Fruit fly (Drosophila melanogaster) whole organism, prepupa: ENCODE data around the gene CG31445.
A peak's percentile ranks its signal among the peaks of the same experiment; 100 is the strongest.

ENCODE experiments used
- Blimp-1 ChIP-seq: fragments of 200-800 bp; sonication (Bioruptor generic); optimal IDR thresholded peaks from 3 replicates; lab custom pipeline; 2017; ENCODE audit warnings: missing biosample characterization, missing genetic modification characterization, mild to moderate bottlenecking, moderate library complexity, missing genetic modification reagents
- CG11294 ChIP-seq: fragments of 200-800 bp; sonication (Bioruptor generic); IDR thresholded peaks from 2 replicates; pipeline ENCODE4 v1.3.6; 2022; ENCODE audit warnings: missing biosample characterization, missing genetic modification characterization
- CG11762 ChIP-seq: fragments of 200-800 bp; sonication (Bioruptor generic); optimal IDR thresholded peaks from 3 replicates; lab custom pipeline; 2016; ENCODE audit warnings: missing biosample characterization, missing genetic modification characterization; ENCODE audit not compliant: insufficient read depth
- CG15336 ChIP-seq: fragments of 200-800 bp; sonication (Bioruptor generic); IDR thresholded peaks from 2 replicates; pipeline ENCODE4 v1.3.6; 2022; ENCODE audit warnings: missing biosample characterization, missing genetic modification characterization
- CG1621 ChIP-seq: fragments of 200-800 bp; sonication (Bioruptor generic); optimal IDR thresholded peaks from 3 replicates; lab custom pipeline; 2018; ENCODE audit warnings: missing biosample characterization, mild to moderate bottlenecking, missing genetic modification characterization
- CG3032 ChIP-seq: fragments of 200-800 bp; optimal IDR thresholded peaks from 2 replicates; lab custom pipeline; 2019; ENCODE audit warnings: missing biosample characterization, mild to moderate bottlenecking, missing genetic modification characterization, moderate library complexity
- CG32006 ChIP-seq: fragments of 200-800 bp; sonication (Bioruptor generic); optimal IDR thresholded peaks from 3 replicates; lab custom pipeline; 2017; ENCODE audit warnings: missing biosample characterization, mild to moderate bottlenecking, missing genetic modification characterization
- CG34406 ChIP-seq: fragments of 200-800 bp; sonication (Bioruptor generic); optimal IDR thresholded peaks from 3 replicates; lab custom pipeline; 2016; ENCODE audit warnings: missing biosample characterization, missing genetic modification characterization
- CG3919 ChIP-seq: fragments of 200-800 bp; sonication (Bioruptor generic); optimal IDR thresholded peaks from 3 replicates; lab custom pipeline; 2016; ENCODE audit warnings: missing biosample characterization, missing genetic modification characterization
- CG4318 ChIP-seq: fragments of 200-800 bp; sonication (Bioruptor generic); optimal IDR thresholded peaks from 3 replicates; lab custom pipeline; 2017; ENCODE audit warnings: missing biosample characterization, mild to moderate bottlenecking, missing genetic modification characterization
- CG6163 ChIP-seq: fragments of 200-800 bp; sonication (Bioruptor generic); IDR thresholded peaks from 3 replicates; pipeline ENCODE4 v1.3.6; 2022; ENCODE audit warnings: missing biosample characterization, missing genetic modification characterization
- CG6276 ChIP-seq: fragments of 200-800 bp; sonication (Bioruptor generic); optimal IDR thresholded peaks from 2 replicates; lab custom pipeline; 2017; ENCODE audit warnings: missing biosample characterization, mild to moderate bottlenecking, missing genetic modification characterization
- CG6808 ChIP-seq: fragments of 200-800 bp; sonication (Bioruptor generic); optimal IDR thresholded peaks from 3 replicates; lab custom pipeline; 2017; ENCODE audit warnings: missing biosample characterization, missing genetic modification characterization, mild to moderate bottlenecking, moderate library complexity, missing genetic modification reagents
- CG6854 ChIP-seq: fragments of 200-800 bp; sonication (Bioruptor generic); optimal IDR thresholded peaks from 2 replicates; lab custom pipeline; 2017; ENCODE audit warnings: missing biosample characterization, mild to moderate bottlenecking, missing genetic modification characterization
- CG7368 ChIP-seq: fragments of 200-800 bp; sonication (Bioruptor generic); optimal IDR thresholded peaks from 3 replicates; lab custom pipeline; 2016; ENCODE audit warnings: missing biosample characterization, missing genetic modification characterization
- CG8119 ChIP-seq: fragments of 200-800 bp; sonication (Bioruptor generic); IDR thresholded peaks from 3 replicates; pipeline ENCODE4 v1.3.6; 2022; ENCODE audit warnings: missing biosample characterization, missing genetic modification characterization
- CG8319 ChIP-seq: fragments of 200-800 bp; sonication (Bioruptor generic); optimal IDR thresholded peaks from 3 replicates; lab custom pipeline; 2016; ENCODE audit warnings: missing biosample characterization, missing genetic modification characterization
- CG9139 ChIP-seq: fragments of 200-800 bp; sonication (Bioruptor generic); optimal IDR thresholded peaks from 3 replicates; lab custom pipeline; 2017; ENCODE audit warnings: missing biosample characterization, mild to moderate bottlenecking, missing genetic modification characterization
- Eip75B ChIP-seq: fragments of 200-800 bp; sonication (Bioruptor generic); optimal IDR thresholded peaks from 3 replicates; lab custom pipeline; 2016; ENCODE audit warnings: missing biosample characterization, missing genetic modification characterization
- Eip78C ChIP-seq: fragments of 200-800 bp; sonication (Bioruptor generic); peaks from one replicate; lab custom pipeline; 2016; ENCODE audit warnings: missing biosample characterization, missing genetic modification characterization
- Ets21C ChIP-seq: fragments of 200-800 bp; sonication (Bioruptor generic); optimal IDR thresholded peaks from 3 replicates; lab custom pipeline; 2016; ENCODE audit warnings: missing biosample characterization, missing genetic modification characterization
- Ets96B ChIP-seq: fragments of 200-800 bp; optimal IDR thresholded peaks from 2 replicates; lab custom pipeline; 2019; ENCODE audit warnings: missing biosample characterization, mild to moderate bottlenecking, missing genetic modification characterization, moderate library complexity
- Gug ChIP-seq: fragments of 200-800 bp; sonication (Bioruptor generic); IDR thresholded peaks from 2 replicates; pipeline ENCODE4 v1.3.6; 2022; ENCODE audit warnings: missing biosample characterization, missing genetic modification characterization
- Hr38 ChIP-seq: sonication (Bioruptor generic); optimal IDR thresholded peaks from 2 replicates; lab custom pipeline; 2016; ENCODE audit warnings: missing biosample characterization, missing genetic modification characterization
- Hr39 ChIP-seq: fragments of 200-800 bp; sonication (Bioruptor generic); optimal IDR thresholded peaks from 2 replicates; lab custom pipeline; 2016; ENCODE audit warnings: missing biosample characterization, missing genetic modification characterization
- Hr4 ChIP-seq: fragments of 200-800 bp; sonication (Bioruptor generic); optimal IDR thresholded peaks from 3 replicates; lab custom pipeline; 2016; ENCODE audit warnings: missing biosample characterization, missing genetic modification characterization
- Lpt ChIP-seq: fragments of 200-800 bp; sonication (Bioruptor generic); optimal IDR thresholded peaks from 3 replicates; lab custom pipeline; 2016; ENCODE audit warnings: missing biosample characterization, missing genetic modification characterization
- Met ChIP-seq: fragments of 200-800 bp; sonication (Bioruptor generic); optimal IDR thresholded peaks from 3 replicates; lab custom pipeline; 2016; ENCODE audit warnings: missing biosample characterization, missing genetic modification characterization
- OdsH ChIP-seq: fragments of 200-800 bp; sonication (Bioruptor generic); optimal IDR thresholded peaks from 3 replicates; lab custom pipeline; 2016; ENCODE audit warnings: missing biosample characterization, missing genetic modification characterization
- Sox102F ChIP-seq: fragments of 200-800 bp; sonication (Bioruptor generic); optimal IDR thresholded peaks from 2 replicates; lab custom pipeline; 2016; ENCODE audit warnings: missing biosample characterization, mild to moderate bottlenecking, missing genetic modification characterization
- Sox14 ChIP-seq: fragments of 200-800 bp; sonication (Bioruptor generic); optimal IDR thresholded peaks from 3 replicates; lab custom pipeline; 2016; ENCODE audit warnings: missing biosample characterization, missing genetic modification characterization
- achi ChIP-seq: fragments of 200-800 bp; sonication (Bioruptor generic); optimal IDR thresholded peaks from 3 replicates; lab custom pipeline; 2016; ENCODE audit warnings: missing biosample characterization, missing genetic modification characterization
- acj6 ChIP-seq: fragments of 200-800 bp; sonication (Bioruptor generic); optimal IDR thresholded peaks from 3 replicates; lab custom pipeline; 2016; ENCODE audit warnings: missing biosample characterization, missing genetic modification characterization
- cyc ChIP-seq: fragments of 200-800 bp; sonication (Bioruptor generic); optimal IDR thresholded peaks from 3 replicates; lab custom pipeline; 2016; ENCODE audit warnings: missing biosample characterization, missing genetic modification characterization
- dsx ChIP-seq: fragments of 200-800 bp; optimal IDR thresholded peaks from 3 replicates; lab custom pipeline; 2019; ENCODE audit warnings: missing biosample characterization, mild to moderate bottlenecking, missing genetic modification characterization, moderate library complexity; ENCODE audit not compliant: poor library complexity, severe bottlenecking
- esn ChIP-seq: fragments of 200-800 bp; sonication (Bioruptor generic); optimal IDR thresholded peaks from 2 replicates; lab custom pipeline; 2016; ENCODE audit warnings: missing biosample characterization, mild to moderate bottlenecking, missing genetic modification characterization, moderate library complexity
- fd85E ChIP-seq: fragments of 200-800 bp; sonication (Bioruptor generic); optimal IDR thresholded peaks from 3 replicates; lab custom pipeline; 2016; ENCODE audit warnings: missing biosample characterization, missing genetic modification characterization
- fkh ChIP-seq: fragments of 200-800 bp; sonication (Bioruptor generic); optimal IDR thresholded peaks from 3 replicates; lab custom pipeline; 2017; ENCODE audit warnings: missing biosample characterization, mild to moderate bottlenecking, missing genetic modification characterization, moderate library complexity
- lz ChIP-seq: fragments of 200-800 bp; sonication (Bioruptor generic); optimal IDR thresholded peaks from 3 replicates; lab custom pipeline; 2016; ENCODE audit warnings: missing biosample characterization, missing genetic modification characterization
- net ChIP-seq: fragments of 200-800 bp; sonication (Bioruptor generic); optimal IDR thresholded peaks from 3 replicates; lab custom pipeline; 2016; ENCODE audit warnings: missing biosample characterization, missing genetic modification characterization
- salr ChIP-seq, 2 experiments: fragments of 200-800 bp; sonication (Bioruptor generic); optimal IDR thresholded peaks; 3 replicates each; lab custom pipeline; 2016 to 2018; ENCODE audit warnings: missing biosample characterization in 2 of 2, missing genetic modification characterization in 2 of 2, mild to moderate bottlenecking in 1 of 2
- spab ChIP-seq: fragments of 200-800 bp; sonication (Bioruptor generic); optimal IDR thresholded peaks from 2 replicates; lab custom pipeline; 2017; ENCODE audit warnings: missing biosample characterization, mild to moderate bottlenecking, missing genetic modification characterization, missing genetic modification reagents
- ss ChIP-seq, 2 experiments: fragments of 200-800 bp; sonication (Bioruptor generic); optimal IDR thresholded peaks; 2 replicates in 1 of 2; 3 replicates in 1 of 2; lab custom pipeline; 2017 to 2018; ENCODE audit warnings: mild to moderate bottlenecking in 2 of 2, missing biosample characterization in 2 of 2, missing genetic modification characterization in 2 of 2, moderate library complexity in 1 of 2
- svp ChIP-seq: fragments of 200-800 bp; sonication (Bioruptor generic); peaks from one replicate; lab custom pipeline; 2016; ENCODE audit warnings: missing biosample characterization, missing genetic modification characterization
- topi ChIP-seq: fragments of 200-800 bp; sonication (Bioruptor generic); optimal IDR thresholded peaks from 3 replicates; lab custom pipeline; 2016; ENCODE audit warnings: missing biosample characterization, missing genetic modification characterization

CG31445 gene

DNA sequence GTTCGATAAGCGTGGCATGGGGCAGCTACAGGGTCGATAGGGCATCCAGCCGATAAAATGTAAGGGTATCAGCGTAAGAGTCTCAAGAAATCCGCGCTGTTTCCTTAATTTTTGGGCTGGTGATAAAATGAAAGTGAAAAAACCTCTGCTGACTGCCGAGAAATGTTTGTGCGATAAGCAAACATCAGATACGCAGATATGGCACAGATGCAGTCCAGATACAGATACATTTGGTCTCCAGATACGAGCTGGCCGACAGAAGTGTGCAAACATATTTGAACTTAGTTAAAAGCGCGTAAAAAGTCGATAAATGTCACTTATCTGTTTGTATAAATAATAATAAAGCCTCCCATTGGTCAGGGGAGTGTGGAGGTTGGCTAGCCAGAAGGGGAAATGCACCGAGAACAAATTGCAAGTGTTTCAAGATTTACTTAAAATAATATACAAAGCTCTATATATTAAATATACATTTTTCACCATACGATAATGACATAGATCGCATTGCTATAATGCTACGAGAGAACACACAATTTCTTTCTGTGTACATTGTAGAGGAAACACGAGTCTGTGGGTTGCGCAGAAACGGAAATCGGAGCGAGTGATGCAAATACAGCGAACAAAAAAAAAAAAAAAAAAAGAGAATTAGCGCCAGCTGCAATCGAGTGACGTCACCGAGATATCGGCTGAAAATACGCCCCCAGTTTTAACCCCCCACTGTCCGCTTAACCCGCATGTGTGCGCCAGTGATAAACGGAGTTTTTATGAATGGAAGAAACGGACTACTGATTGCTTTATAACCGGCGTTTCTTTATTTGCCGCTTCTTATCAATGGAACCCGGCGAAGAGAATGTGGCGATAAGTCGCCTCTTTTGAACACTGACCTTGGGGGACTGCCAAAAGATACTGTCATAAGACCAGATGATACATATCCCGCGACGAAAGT is 46.2 kb upstream of the CG31445 start (continued):
- TF ChIP-seq CG32006 (peak; percentile 43), CG11294 (GFP tag; lab: Robert Waterston, UW) (peak; percentile 26; the same call in 1 of the 2 replicates), Eip78C (GFP tag; lab: Kevin White, UChicago) (peak; percentile 36), OdsH (peak; percentile 16), Hr38 (GFP tag; lab: Kevin White, UChicago) (no peak), CG8319 (peak; percentile 27), CG6276 (peak; percentile 23), svp (peak; percentile 66), Hr4 (GFP tag; lab: Kevin White, UChicago) (peak; percentile 36), esn (GFP tag; lab: Kevin White, UChicago) (peak; percentile 64), Met (GFP tag; lab: Kevin White, UChicago) (peak; percentile 22), fkh (no peak), CG3032 (tag; lab: Kevin White, UChicago) (peak; percentile 74), net (GFP tag; lab: Kevin White, UChicago) (peak; percentile 15), Sox14 (GFP tag; lab: Kevin White, UChicago) (peak; percentile 25), CG6163 (peak; percentile 87), Lpt (peak; percentile 20), Hr39 (GFP tag; lab: Kevin White, UChicago) (no peak), fd85E (GFP tag; lab: Kevin White, UChicago) (peak; percentile 19), CG3919 (GFP tag; lab: Kevin White, UChicago) (peak; percentile 53), CG8119 (GFP tag; lab: Robert Waterston, UW) (0 out of 3 replicates have a peak, but pooled peaks have one; percentile 28), Blimp-1 (no peak), CG7368 (GFP tag; lab: Kevin White, UChicago) (peak; percentile 0)
- TF ChIP-seq, all 60 proteins: peak for 42

- TF ChIP-seq Eip78C (GFP tag; lab: Kevin White, UChicago) (peak; percentile 7), Sox102F (GFP tag; lab: Kevin White, UChicago) (no peak), CG11762 (GFP tag; lab: Kevin White, UChicago) (no peak), lz (GFP tag; lab: Kevin White, UChicago) (no peak), CG34406 (GFP tag; lab: Kevin White, UChicago) (no peak), salr (GFP tag; optimal IDR thresholded peaks at IDR 0.05; lab: Kevin White, UChicago) (no peak), spab (no peak), Lpt (peak; percentile 8), CG15336 (GFP tag; lab: Robert Waterston, UW) (no peak), Ets21C (GFP tag; lab: Kevin White, UChicago) (no peak), Sox14 (GFP tag; lab: Kevin White, UChicago) (no peak), fkh (peak; percentile 17), ss (GFP tag; optimal IDR thresholded peaks at IDR 0.05; lab: Kevin White, UChicago) (peak; percentile 7 to 25), Ets96B (tag; lab: Kevin White, UChicago) (no peak), CG8119 (GFP tag; lab: Robert Waterston, UW) (no peak), esn (GFP tag; lab: Kevin White, UChicago) (no peak), CG7368 (GFP tag; lab: Kevin White, UChicago) (no peak), cyc (GFP tag; lab: Kevin White, UChicago) (no peak), topi (GFP tag; lab: Kevin White, UChicago) (no peak), svp (peak; percentile 7), CG11294 (GFP tag; lab: Robert Waterston, UW) (no peak), CG9139 (GFP tag; lab: Kevin White, UChicago) (no peak), achi (GFP tag; lab: Kevin White, UChicago) (no peak), fd85E (GFP tag; lab: Kevin White, UChicago) (no peak), Gug (no peak), CG4318 (no peak), CG6808 (GFP tag; lab: Kevin White, UChicago) (no peak), Blimp-1 (no peak), dsx (GFP tag; lab: Kevin White, UChicago) (peak; percentile 16), CG1621 (tag; lab: Kevin White, UChicago) (no peak), CG32006 (peak; percentile 31), CG3032 (tag; lab: Kevin White, UChicago) (no peak), Met (GFP tag; lab: Kevin White, UChicago) (no peak), acj6 (no peak), CG6854 (no peak), Eip75B (GFP tag; lab: Kevin White, UChicago) (no peak), Hr38 (GFP tag; lab: Kevin White, UChicago) (no peak)
Measured at dm6 chr3R:29287320-29287957, 42.8 kb upstream of the CG31445 start.
